Worm (Caenorhabditis elegans): ENCODE results near the gene F49C12.1.

DNA sequence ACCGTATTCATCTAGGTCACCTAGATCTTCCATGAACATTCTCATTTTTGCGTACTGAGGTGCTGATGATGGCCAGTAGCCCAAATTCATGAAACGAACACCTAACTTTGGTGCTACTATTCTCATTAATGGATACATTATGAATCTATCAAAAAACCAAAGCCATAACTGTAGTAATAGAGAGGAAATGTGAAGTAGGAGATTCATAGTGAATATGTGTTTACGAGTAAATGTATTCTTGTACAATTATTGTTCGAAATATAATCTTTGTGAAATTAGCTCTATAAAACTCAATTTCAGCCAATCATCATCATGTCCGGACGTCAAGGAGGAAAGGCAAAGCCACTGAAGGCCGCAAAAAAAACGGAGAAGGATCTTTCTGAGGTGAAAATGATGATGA lies 22.9 kb upstream of the F49C12.1 start, which contains the start of the genes F49C12.11 and nemt-1:
- no peak for TF ChIP-seq ces-1 (GFP tag; optimal IDR thresholded peaks at IDR 0.05)
- no peak for TF ChIP-seq unc-130 (GFP tag; optimal IDR thresholded peaks at IDR 0.05)
- no peak for TF ChIP-seq nhr-237 (tag; optimal IDR thresholded peaks at IDR 0.05)
- TF ChIP-seq lin-15B (tag; optimal IDR thresholded peaks at IDR 0.05) = no peak

All from whole organism, L4 larva.